Fruit fly (Drosophila melanogaster) whole organism, prepupa: Measurements from ENCODE around the gene glob2.

Source experiments
- CG4318 ChIP-seq: fragments of 200-800 bp; sonication (Bioruptor generic); optimal IDR thresholded peaks from 3 replicates; lab custom pipeline; 2017; ENCODE audit warnings: missing biosample characterization, mild to moderate bottlenecking, missing genetic modification characterization
- Met ChIP-seq: fragments of 200-800 bp; sonication (Bioruptor generic); optimal IDR thresholded peaks from 3 replicates; lab custom pipeline; 2016; ENCODE audit warnings: missing biosample characterization, missing genetic modification characterization
- cyc ChIP-seq: fragments of 200-800 bp; sonication (Bioruptor generic); optimal IDR thresholded peaks from 3 replicates; lab custom pipeline; 2016; ENCODE audit warnings: missing biosample characterization, missing genetic modification characterization
- spab ChIP-seq: fragments of 200-800 bp; sonication (Bioruptor generic); optimal IDR thresholded peaks from 2 replicates; lab custom pipeline; 2017; ENCODE audit warnings: missing biosample characterization, mild to moderate bottlenecking, missing genetic modification characterization, missing genetic modification reagents

DNA sequence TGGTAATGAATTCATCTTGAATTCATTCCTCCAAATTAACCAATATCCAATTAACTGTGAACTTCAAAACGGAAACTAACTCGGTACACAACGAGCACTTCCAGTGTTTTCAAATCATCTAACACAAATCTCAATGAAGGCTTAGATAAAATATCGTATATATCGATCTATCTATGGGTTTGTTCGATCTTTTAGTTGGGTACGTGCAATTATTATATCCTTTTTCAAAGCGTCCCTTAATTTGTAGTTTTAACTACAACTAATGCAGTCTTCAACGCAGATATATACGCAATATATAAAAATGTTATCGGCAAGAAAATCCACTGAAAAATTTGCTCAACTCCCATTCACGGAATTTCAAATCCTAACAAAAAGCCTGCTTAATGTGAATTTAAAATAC, 10.8 kb downstream of the glob2 start, which contains the start of gene CG1138:
- TF ChIP-seq cyc (GFP tag; lab: Kevin White, UChicago), result no peak
- TF ChIP-seq CG4318, result no peak
- TF ChIP-seq spab (GFP tag; lab: Kevin White, UChicago), result no peak
- no peak for TF ChIP-seq Met (GFP tag; lab: Kevin White, UChicago)
